Worm (Caenorhabditis elegans) whole organism, L2 larva: ENCODE measurements around the gene srd-1.

Experiments
- ama-1 ChIP-seq: fragments of 150-350 bp; optimal IDR thresholded peaks from 2 replicates; lab custom pipeline; 2018; ENCODE audit warnings: inconsistent platforms
- blmp-1 ChIP-seq: sonication (generic microtip); optimal IDR thresholded peaks from 2 replicates; lab custom pipeline; 2017; ENCODE audit warnings: missing genetic modification characterization, mild to moderate bottlenecking, missing compliant biosample characterization, antibody characterized with exemption, moderate library complexity; ENCODE audit not compliant: insufficient read depth
- egl-27 ChIP-seq: sonication (generic microtip); optimal IDR thresholded peaks from 3 replicates; lab custom pipeline; 2017; ENCODE audit warnings: missing biosample characterization, missing genetic modification reagents, missing genetic modification characterization
- elt-1 ChIP-seq: fragments of 150-350 bp; optimal IDR thresholded peaks from 2 replicates; lab custom pipeline; 2014; ENCODE audit warnings: missing biosample characterization, missing genetic modification characterization
- mbf-1 ChIP-seq: sonication (generic microtip); optimal IDR thresholded peaks from 2 replicates; lab custom pipeline; 2017; ENCODE audit warnings: missing biosample characterization, missing genetic modification characterization
- nhr-237 ChIP-seq: fragments of 150-350 bp; optimal IDR thresholded peaks from 2 replicates; lab custom pipeline; 2014; ENCODE audit warnings: missing biosample characterization, missing genetic modification characterization
- sma-3 ChIP-seq: sonication (generic microtip); optimal IDR thresholded peaks from 2 replicates; lab custom pipeline; 2016; ENCODE audit warnings: missing genetic modification reagents, missing genetic modification characterization, missing compliant biosample characterization
- unc-62 ChIP-seq: fragments of 150-350 bp; optimal IDR thresholded peaks from 2 replicates; lab custom pipeline; 2014; ENCODE audit warnings: missing biosample characterization, missing genetic modification reagents, missing genetic modification characterization
- zag-1 ChIP-seq: fragments of 150-350 bp; optimal IDR thresholded peaks from 2 replicates; lab custom pipeline; 2014; ENCODE audit warnings: missing biosample characterization, missing genetic modification characterization
- ztf-11 ChIP-seq: sonication (generic microtip); optimal IDR thresholded peaks from 2 replicates; lab custom pipeline; 2017; ENCODE audit warnings: missing biosample characterization, missing genetic modification characterization

ce11 chrII:10132818-10133217 is 49.7 kb downstream of the srd-1 start:
- TF ChIP-seq elt-1 (tag; lab: Kevin White, UChicago) (no peak), ama-1 (lab: Kevin White, UChicago) (no peak), mbf-1 (no peak), sma-3 (GFP tag; lab: Kevin White, UChicago) (no peak), ztf-11 (tag; lab: Kevin White, UChicago) (no peak), egl-27 (no peak), unc-62 (GFP tag; lab: Kevin White, UChicago) (no peak), zag-1 (tag; lab: Kevin White, UChicago) (no peak), nhr-237 (no peak), blmp-1 (tag; lab: Kevin White, UChicago) (no peak)
